Fruit fly (Drosophila melanogaster): Measurements from ENCODE around the gene b6.

Gene b6

DNA sequence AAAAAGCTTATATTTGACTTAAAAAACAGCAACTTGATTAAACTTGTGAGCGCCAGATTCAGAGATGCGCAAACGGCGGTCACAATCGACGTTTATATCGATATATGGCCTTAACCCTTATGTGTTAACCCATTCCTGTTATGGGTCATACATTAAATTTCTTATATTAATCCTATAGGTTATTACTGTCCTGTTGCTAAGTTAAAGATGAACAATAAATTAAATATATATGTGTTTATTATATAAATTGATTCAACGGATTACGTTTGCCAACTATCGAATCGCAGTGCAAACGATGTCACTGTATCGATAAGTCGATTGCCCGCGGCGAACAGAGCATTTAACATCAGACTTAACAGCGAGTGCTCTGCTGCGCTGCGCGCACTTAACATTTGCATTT lies 17.2 kb upstream of the b6 start, which contains the start of the genes CG3740 and hfw (continued):
- TF ChIP-seq Met (GFP tag; optimal IDR thresholded peaks at IDR 0.05), result peak; percentile 65
- no peak for TF ChIP-seq Eip75B (GFP tag; optimal IDR thresholded peaks at IDR 0.05)
- no peak for TF ChIP-seq Hr39 (GFP tag; optimal IDR thresholded peaks at IDR 0.05)
- peak; percentile 59 for TF ChIP-seq Sox15 (GFP tag; optimal IDR thresholded peaks at IDR 0.05)
- peak; percentile 11 for TF ChIP-seq Sox14 (GFP tag; optimal IDR thresholded peaks at IDR 0.05)

DNA sequence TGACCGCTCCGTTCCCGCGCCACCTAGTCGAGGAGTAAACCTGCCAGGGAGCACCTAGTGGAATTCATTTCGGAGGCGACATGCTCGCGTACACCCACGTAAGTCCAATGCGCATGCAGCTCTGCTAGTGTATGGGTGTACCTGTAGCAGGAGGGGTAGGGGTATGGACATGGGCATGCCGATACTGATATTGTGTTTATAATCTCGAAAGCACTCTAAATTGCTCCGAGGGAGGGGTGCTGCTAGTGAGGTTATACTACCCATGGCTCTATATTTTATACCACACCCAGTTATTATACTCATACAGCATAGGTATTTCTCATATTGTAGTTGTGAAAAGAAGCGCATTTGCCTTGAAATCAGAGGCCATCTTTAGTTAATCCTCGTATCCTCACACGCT lies 16.6 kb upstream of the b6 start:
- TF ChIP-seq fd59A (GFP tag; optimal IDR thresholded peaks at IDR 0.05) (no peak), CG11902 (GFP tag; optimal IDR thresholded peaks at IDR 0.05) (no peak), CG6854 (GFP tag; optimal IDR thresholded peaks at IDR 0.05) (no peak), ss (GFP tag; optimal IDR thresholded peaks at IDR 0.05) (no peak), CG6808 (GFP tag; optimal IDR thresholded peaks at IDR 0.05) (no peak), dsx (GFP tag; optimal IDR thresholded peaks at IDR 0.05; ENCODE audit: poor library complexity, severe bottlenecking) (no peak), cyc (GFP tag; optimal IDR thresholded peaks at IDR 0.05) (no peak), Smox (GFP tag; optimal IDR thresholded peaks at IDR 0.05) (no peak), CG1621 (tag; optimal IDR thresholded peaks at IDR 0.05) (no peak)

DNA sequence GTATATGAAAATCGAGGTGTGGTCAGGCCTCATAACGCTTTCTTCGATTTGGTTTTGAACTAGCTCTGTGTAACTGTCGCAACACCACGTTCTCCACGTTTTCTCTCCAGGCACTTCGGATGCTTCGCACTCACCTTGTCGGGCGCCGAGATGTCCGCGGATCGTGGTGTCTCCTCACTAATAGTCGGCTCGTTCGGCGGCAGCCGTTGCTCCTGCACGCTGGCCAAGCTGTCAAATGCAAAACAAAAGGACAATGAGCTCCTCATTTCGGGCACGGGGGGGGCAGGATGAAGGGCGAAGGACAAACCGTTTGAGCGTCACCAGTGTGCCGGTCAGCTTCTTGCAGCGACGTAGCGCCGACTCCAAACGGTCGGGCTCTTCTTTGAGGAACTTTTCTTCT lies 5.2 kb upstream of the b6 start, which contains the start of gene CG14797:
CG14797 (plus strand) TSS at position 301 of the 400 bp plus-strand sequence.
- TF ChIP-seq CG3032 (tag; optimal IDR thresholded peaks at IDR 0.05) (no peak), Hr4 (GFP tag; optimal IDR thresholded peaks at IDR 0.05) (no peak), CG1621 (tag; optimal IDR thresholded peaks at IDR 0.05) (no peak)

DNA sequence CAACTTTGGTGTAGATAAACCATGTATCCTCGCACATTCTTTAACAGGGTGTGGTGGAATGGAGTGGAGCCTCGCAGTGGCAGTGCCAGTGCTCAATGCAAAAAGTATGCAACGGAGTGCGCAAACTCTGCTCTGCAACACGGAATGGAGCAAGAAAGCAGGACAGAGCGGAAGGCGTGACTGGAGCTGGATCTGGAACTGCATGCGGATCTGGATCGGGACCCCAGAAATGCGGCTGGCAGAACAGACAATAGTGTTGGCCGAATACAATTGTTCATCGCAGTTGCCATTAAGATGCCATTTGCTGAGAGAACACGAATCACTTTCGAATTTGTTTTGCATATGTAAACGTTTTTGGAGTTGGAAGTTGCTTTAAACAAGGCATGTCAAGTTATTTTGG lies 5.1 kb downstream of the b6 start:
- TF ChIP-seq eg (GFP tag; IDR thresholded peaks at IDR 0.05), result no peak
- no peak for TF ChIP-seq CG8119 (GFP tag; IDR thresholded peaks at IDR 0.05)
- no peak for TF ChIP-seq acj6 (GFP tag; optimal IDR thresholded peaks at IDR 0.05)
- TF ChIP-seq Eip78C (GFP tag), result peak; percentile 22
- TF ChIP-seq CG6808 (GFP tag; optimal IDR thresholded peaks at IDR 0.05), result no peak

DNA sequence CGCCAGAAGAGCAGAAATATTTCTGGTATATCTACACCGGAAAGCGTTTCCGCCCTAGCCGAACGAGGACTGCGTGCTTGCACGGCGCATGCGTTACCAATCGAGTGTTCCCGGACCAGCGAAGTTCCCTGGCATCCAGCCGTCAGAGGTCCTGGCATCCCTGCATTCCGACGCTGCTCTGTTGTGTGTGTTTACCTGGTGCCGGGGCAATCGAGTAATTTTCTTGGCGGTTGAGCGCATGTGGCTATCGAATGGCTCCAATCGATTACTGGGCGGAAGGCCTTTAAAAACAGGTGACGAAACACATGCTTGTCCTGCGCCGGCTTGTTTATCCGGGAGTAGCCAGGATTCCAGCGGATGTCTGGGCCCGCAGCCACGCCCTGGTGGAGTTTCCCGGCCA lies 6.1 kb downstream of the b6 start, which contains the start of gene CG32809:
CG32809 (minus strand) TSS at position 216 of the 400 bp plus-strand sequence.
- TF ChIP-seq CG7368 (GFP tag; optimal IDR thresholded peaks at IDR 0.05) (no peak), CG6276 (GFP tag; optimal IDR thresholded peaks at IDR 0.05) (no peak), Blimp-1 (GFP tag; optimal IDR thresholded peaks at IDR 0.05) (no peak), CG8632 (GFP tag; optimal IDR thresholded peaks at IDR 0.05) (no peak), Eip93F (GFP tag; optimal IDR thresholded peaks at IDR 0.05) (no peak), vri (GFP tag; optimal IDR thresholded peaks at IDR 0.05) (no peak), topi (GFP tag; optimal IDR thresholded peaks at IDR 0.05) (no peak)

DNA sequence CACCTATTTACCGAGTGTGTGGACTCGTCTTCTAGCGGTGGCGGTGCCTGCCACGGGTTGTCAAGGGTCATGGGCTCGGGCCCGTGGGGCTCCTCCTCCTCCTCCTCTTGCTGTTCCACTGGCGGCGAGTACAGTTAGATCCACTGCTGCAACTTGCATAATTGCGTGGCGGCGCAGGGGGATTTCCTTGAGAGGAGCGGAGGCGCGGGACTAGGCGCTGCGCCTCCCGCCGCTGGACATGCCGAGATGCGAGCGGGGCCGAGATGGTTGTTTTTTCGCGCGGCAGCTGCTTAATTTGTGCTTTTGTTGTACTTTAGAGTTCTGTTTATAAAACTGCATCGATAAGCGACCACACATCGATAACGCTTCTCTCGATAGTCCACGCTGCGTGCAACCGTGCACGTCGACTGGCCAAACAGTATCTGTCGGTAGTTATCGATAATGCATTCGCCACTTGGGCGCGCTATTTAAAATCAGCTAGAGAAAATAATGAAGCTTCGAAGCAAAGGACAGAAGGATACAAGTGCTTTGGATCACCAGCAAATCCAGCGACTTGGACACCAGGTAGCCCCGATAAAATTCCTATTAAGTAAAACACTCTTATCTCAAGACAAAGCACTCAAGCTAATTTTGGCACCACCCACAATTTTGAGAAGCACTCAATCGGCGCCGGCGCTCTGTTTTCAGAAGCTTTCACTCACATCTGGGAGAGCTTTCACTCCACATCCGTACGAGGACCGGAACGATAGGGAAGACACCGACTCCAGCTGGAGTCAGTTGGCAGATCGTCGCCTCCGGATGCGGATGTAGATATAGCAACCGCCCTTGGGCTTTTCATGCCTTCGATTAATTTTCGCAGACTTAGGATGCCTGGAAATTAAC lies 9.3 kb downstream of the b6 start, which contains the start of gene a6:
a6 (minus strand) TSS at position 361 of the 882 bp plus-strand sequence.
- TF ChIP-seq Met (GFP tag; optimal IDR thresholded peaks at IDR 0.05), result no peak
- peak; percentile 51 for TF ChIP-seq svp (GFP tag)
- TF ChIP-seq CG32006 (GFP tag; optimal IDR thresholded peaks at IDR 0.05), result no peak
- TF ChIP-seq esn (GFP tag; optimal IDR thresholded peaks at IDR 0.05), result peak; percentile 17
- no peak for TF ChIP-seq CG1621 (tag; optimal IDR thresholded peaks at IDR 0.05)
- no peak for TF ChIP-seq acj6 (GFP tag; optimal IDR thresholded peaks at IDR 0.05)
- peak; percentile 66 for TF ChIP-seq Eip78C (GFP tag)
- no peak for TF ChIP-seq fd59A (GFP tag; optimal IDR thresholded peaks at IDR 0.05)
- no peak for TF ChIP-seq CG8632 (GFP tag; optimal IDR thresholded peaks at IDR 0.05)
